Fruit fly (Drosophila melanogaster) Kc167 (cell line): ENCODE results near the gene Ocho.

Experiments
- Myc ChIP-seq: fragments of >200 bp; optimal IDR thresholded peaks from 2 replicates; lab custom pipeline; 2017; ENCODE audit warnings: missing external identifiers
- Sin3A ChIP-seq: fragments of >200 bp; optimal IDR thresholded peaks from 2 replicates; lab custom pipeline; 2018; ENCODE audit warnings: missing external identifiers
- h ChIP-seq: fragments of >200 bp; optimal IDR thresholded peaks from 3 replicates; lab custom pipeline; 2018; ENCODE audit warnings: missing external identifiers
- insv ChIP-seq: fragments of >200 bp; optimal IDR thresholded peaks from 3 replicates; lab custom pipeline; 2018; ENCODE audit warnings: missing external identifiers
- psq ChIP-seq: fragments of >200 bp; optimal IDR thresholded peaks from 2 replicates; lab custom pipeline; 2017; ENCODE audit warnings: missing external identifiers
- ttk ChIP-seq: sonication (Bioruptor generic); optimal IDR thresholded peaks from 2 replicates; lab custom pipeline; 2017; ENCODE audit warnings: missing external identifiers

Ocho gene

DNA sequence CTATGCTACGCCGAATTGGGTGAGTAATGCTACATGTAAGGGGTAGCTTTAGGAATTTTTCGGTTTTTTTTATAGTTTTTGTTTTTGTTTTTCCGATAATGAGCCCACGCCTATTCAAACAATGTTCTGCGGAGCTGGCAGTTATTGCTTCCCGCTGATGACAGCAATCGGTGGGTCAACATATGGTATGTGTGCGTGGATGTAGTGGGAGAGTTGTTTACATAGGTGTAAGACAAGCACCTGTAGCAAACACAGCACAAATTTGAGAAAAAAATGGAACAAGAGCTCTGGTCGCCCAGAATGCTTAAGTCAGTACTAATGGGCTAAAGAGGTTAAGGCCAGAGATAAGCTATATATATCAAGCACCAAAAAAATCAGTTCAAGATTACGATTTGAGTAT, 13.6 kb downstream of the Ocho start:
- no peak for TF ChIP-seq Sin3A (lab: Kevin White, UChicago)
- TF ChIP-seq psq (lab: Kevin White, UChicago): no peak
- no peak for TF ChIP-seq Myc
- no peak for TF ChIP-seq insv
- no peak for TF ChIP-seq ttk (lab: Kevin White, UChicago)
- no peak for TF ChIP-seq h

DNA sequence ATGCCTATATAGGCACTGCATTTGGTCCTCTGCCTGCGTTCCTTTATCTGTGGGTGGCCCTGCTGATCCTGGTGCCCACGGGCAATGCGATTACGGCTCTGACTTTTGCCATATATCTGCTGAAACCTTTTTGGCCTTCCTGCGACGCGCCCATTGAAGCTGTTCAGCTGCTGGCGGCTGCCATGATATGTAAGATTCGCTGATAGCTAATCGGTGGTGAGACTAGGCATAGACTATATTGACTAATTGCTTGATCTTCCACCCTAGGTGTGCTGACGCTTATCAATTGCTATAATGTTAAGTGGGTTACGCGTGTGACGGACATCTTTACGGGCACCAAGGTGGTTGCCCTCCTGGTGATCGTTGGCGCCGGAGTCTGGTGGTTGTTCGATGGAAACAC, 15.2 kb downstream of the Ocho start:
- TF ChIP-seq psq (lab: Kevin White, UChicago): no peak
- TF ChIP-seq Myc: no peak
- TF ChIP-seq Sin3A (lab: Kevin White, UChicago): no peak
- no peak for TF ChIP-seq insv
- no peak for TF ChIP-seq ttk (lab: Kevin White, UChicago)
- no peak for TF ChIP-seq h

DNA sequence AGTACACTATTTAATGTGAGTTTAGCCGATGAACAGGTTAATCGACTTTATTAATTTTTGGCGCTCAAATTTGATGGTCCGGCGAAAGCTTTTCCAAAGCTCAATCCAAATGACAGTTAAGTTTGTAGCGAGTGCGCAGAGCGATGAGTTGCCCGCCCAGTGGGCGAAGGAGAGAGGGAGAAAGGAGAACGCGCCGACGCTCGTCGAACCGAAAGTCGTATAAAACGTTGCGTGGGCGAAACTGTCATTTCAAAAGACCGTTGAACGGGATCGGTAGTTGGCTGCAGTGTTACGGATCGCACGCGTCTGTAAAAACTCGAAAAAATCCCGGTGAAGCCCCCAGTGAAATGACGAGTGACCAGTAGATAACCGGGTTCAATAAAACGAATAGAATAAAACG, 17.4 kb downstream of the Ocho start, which contains the start of gene Zip71B:
Zip71B (plus strand) TSS at position 265 of the 400 bp plus-strand sequence.
- TF ChIP-seq insv (no peak), ttk (lab: Kevin White, UChicago) (no peak), h (no peak), Myc (no peak), Sin3A (lab: Kevin White, UChicago) (no peak), psq (lab: Kevin White, UChicago) (no peak)

DNA sequence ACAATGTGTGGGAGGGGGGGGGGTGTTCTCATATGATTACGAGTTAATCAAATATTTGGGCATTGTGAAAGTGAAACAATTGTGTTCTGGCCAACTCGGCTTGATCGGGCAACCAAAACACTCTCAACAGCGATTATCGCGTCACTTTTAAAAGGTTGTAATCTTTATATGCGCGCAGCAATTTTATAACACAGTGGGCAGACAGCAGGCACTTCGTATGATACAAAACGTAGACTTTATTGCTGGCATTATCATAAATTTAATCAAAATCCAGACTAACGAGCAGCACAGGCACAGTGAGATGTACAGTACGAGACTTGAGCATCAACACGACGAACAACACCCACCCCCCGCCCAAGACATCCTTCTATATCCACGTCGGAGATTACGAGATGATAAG, 18.2 kb downstream of the Ocho start:
- TF ChIP-seq h: no peak

DNA sequence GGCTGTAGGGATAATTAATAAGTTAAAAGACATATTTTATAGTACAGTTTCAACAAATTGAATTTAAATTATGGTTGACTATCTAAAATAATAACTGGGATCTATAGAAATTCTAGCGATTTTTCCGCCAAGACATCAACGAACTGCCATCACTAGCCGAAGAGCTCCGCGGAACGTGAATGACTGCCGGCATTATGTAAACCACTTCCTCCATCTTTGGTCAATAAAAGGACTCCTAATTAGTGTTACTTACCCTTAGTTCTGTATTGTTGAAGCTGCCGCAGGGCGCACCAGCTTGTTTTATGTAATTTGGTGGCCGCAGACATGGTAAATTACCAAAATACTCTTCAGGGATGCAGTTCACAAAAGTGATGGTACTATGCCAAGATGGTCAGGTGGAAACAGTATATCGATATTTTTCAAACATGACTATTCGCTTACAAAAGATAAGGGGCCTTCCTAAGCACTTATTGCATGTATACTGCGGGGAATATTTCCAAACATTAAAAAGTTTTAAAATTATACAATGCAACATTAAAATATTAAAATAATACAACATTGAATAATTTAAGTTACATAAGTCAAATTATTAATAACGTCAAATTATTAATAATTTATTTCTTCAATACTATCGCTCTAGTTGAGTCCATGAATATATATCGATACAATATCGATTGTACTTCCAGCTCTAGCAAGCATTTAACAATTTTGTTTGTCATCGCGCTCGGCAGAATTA, 24.8 kb downstream of the Ocho start, which contains the start of the genes mRpL39 and Prosbeta2:
mRpL39 (minus strand) TSS at position 383 of the 736 bp plus-strand sequence.
Prosbeta2 (plus strand) TSS at position 668 of the 736 bp plus-strand sequence.
- TF ChIP-seq psq (lab: Kevin White, UChicago) (no peak), ttk (lab: Kevin White, UChicago) (no peak), insv (no peak), Sin3A (lab: Kevin White, UChicago) (no peak), h (no peak), Myc (no peak)

DNA sequence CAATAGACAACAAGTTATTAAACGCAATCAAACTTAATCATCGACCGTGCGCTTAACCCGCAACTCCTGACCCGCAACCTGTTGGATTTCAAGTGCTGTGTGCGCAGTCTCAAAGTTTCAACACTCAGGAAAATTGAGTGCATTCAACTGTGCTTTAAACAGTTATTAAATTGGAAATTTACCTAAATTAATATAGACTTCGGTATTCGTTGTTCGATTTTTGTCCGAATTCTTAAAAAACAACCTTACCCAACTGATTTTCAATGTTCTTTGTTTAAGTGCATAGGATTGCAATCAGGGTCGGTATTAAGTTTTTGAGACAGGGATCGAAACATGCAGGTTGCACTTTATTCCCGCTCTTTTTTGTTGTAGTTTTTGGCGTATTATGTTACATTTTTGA, 30.4 kb downstream of the Ocho start:
- no peak for TF ChIP-seq Myc
- TF ChIP-seq psq (lab: Kevin White, UChicago): no peak
- TF ChIP-seq insv: no peak
- TF ChIP-seq h: no peak
- no peak for TF ChIP-seq ttk (lab: Kevin White, UChicago)
- TF ChIP-seq Sin3A (lab: Kevin White, UChicago): no peak

DNA sequence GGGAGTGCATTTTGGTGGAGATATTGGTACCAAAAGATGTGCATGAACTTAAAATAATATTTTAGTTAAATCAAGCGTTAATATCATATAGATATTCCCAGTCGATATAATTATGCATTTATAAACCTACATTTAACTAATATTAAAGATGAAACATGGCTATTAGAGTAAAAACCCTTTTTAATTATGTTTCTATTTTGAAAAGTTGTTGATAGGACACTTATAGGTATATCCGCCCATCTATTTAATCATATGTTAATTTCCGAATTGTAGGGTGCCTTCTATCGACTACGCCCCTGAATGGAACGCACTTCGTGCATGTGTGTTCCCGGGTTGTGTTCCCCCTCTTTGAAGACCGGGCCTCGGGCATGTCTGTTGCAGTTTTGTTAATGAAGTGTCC, 31.1 kb downstream of the Ocho start:
- TF ChIP-seq Sin3A (lab: Kevin White, UChicago) (no peak), psq (lab: Kevin White, UChicago) (no peak), insv (no peak), h (no peak), ttk (lab: Kevin White, UChicago) (no peak), Myc (no peak)

DNA sequence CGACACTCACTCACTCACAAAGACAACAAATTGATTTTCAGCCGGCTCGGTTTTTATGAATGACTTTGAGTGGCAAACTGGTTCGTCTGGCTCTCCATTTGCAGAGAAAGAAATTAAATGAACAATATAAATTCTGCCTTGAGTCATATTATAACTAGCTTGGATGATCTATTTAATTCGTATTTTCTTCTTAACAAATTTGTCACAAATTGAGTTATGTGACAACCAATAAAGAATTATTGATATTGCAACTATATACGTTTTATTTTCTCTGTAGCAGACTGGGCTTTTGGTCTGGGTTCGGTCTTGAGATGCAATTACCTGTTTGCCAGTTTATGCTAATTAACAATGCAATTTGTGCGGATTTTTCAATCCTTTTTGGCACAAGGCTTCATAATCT, 32.2 kb downstream of the Ocho start:
- TF ChIP-seq insv: no peak

DNA sequence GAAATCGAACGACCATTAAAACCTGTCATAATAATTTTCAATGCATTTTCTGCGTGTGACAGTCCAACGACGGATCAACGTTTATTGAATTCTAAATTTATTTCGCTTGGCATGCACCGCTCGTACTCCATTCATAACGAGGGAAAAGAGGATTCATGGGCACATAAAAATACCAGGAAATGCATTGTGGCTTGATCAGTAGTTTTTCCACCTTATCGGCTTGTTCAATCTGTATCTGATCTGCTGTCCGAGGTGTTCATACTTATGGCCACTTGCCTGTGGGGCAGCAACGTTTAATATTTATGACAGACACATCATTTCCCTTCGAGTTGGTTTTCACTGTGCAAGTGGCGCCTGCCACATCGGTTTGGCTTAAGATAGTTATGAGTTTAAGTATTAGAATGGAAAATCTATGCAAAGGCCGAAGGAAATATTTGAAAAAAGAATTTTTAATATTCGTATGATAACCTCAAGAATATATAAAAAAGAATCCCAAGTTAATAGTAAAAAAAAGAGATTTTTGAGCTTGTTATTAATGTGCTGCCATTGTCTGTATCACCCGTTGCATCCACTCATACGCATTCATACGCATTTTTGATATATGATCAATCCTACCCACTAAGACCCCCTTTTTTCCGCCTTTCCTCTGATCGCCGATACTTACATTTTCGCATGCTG, 32.8 kb downstream of the Ocho start:
- TF ChIP-seq ttk (lab: Kevin White, UChicago) (no peak), psq (lab: Kevin White, UChicago) (no peak), insv (no peak), h (no peak), Myc (no peak), Sin3A (lab: Kevin White, UChicago) (no peak)

DNA sequence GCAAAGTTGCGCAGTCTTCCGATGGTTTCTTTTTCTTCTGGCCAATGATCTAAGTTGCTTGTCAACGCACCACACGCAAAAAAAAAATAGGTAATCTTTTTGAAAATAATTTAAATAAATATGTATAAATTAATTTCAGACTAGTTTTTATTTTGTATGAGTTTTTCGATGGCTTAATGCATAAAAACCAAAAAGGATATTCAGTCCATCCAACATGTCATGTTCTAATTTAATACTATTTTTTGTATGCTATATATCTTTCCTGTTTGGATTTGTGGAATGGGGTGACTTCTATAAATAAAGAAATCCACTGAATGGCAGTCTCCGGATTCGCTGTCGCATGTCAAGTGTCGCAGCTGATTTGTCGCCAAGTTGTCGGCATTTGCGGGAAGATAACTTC, 35.0 kb downstream of the Ocho start:
- TF ChIP-seq ttk (lab: Kevin White, UChicago) (no peak), Sin3A (lab: Kevin White, UChicago) (no peak), Myc (no peak), insv (no peak), psq (lab: Kevin White, UChicago) (no peak), h (no peak)

DNA sequence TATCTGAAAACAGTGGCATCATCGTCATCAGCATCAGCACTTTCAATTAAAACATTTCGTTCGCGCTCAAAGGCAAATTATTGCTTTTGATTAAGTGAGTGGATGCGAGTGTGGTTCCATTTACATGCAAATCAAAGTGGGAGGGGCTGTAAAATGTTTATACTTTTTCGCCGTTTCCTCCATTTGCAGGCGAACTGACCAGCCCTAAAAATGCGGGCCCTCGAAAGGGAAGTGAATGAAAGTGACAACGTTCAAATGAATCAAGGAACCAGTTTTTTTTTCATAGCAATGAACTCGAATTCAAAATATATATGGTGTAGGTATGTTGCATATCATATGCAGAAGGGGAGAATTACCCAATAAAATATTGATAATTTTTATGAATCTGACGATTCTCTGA, 36.0 kb downstream of the Ocho start:
- TF ChIP-seq Myc (no peak), ttk (lab: Kevin White, UChicago) (no peak), psq (lab: Kevin White, UChicago) (no peak), h (no peak), insv (no peak), Sin3A (lab: Kevin White, UChicago) (no peak)

DNA sequence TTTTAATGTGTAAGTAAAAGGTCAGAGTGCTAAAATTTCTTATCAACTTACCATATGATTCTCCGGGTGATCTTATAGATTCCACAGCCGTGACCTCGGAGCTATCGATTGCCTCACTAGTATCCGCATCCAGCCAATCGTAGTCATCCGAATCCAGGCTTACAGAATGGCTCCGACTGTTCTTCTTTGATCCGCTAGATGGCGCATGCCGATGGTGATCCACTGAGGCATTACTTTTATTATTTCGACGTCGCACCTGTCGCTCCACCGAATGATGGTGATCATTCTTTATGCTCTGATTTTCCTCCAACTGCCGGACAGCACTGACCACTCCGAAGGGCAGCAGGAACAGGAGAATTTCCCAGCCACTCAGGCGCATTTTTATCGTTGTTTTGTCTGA, 36.5 kb downstream of the Ocho start:
- TF ChIP-seq psq (lab: Kevin White, UChicago) (no peak), ttk (lab: Kevin White, UChicago) (no peak), insv (no peak), Sin3A (lab: Kevin White, UChicago) (no peak), h (no peak), Myc (no peak)

DNA sequence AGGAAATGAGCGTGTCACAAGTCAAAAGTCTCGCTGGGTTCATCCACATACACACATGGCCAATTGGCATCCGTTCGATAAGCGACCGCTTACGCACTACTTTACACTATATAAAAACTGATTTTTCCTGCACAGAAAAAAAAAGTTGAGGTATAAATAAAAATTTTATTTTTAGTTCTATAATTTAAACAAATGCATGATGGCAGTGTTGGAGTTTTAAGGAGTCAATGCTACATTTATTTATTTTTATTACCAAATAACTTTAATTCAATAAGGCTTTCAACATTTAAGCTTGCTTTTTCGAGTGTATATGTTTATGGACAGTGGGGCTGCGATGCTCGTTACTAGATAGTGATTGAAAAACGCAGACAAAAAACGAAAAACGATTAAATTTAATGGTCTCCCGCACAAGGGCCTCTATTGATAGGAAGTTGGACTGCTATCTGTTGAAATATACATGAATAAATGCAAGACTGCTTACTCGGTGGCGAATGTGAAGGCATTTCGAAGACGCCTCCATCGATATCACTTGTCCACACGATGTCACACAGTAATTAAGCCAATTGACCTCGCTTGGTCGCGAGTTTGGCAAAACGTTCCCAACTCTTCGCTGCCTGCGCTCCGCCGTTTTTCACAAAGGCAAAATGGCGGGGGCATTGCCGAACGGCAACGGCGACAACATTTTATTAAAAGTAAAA, 37.1 kb downstream of the Ocho start:
- TF ChIP-seq h (no peak), ttk (lab: Kevin White, UChicago) (no peak), Sin3A (lab: Kevin White, UChicago) (no peak), Myc (no peak), insv (no peak), psq (lab: Kevin White, UChicago) (no peak)
